Worm (Caenorhabditis elegans): ENCODE results near the gene F29A7.3.

Gene F29A7.3

ce11 chrII:2747956-2748621 is 5.0 kb upstream of the F29A7.3 start (continued):
- TF ChIP-seq hif-1 (tag; optimal IDR thresholded peaks at IDR 0.05) (peak in 1 of 2 experiments; percentile 33), F49E8.2 (tag; optimal IDR thresholded peaks at IDR 0.05; ENCODE audit: borderline replicate concordance) (no peak), lin-29 (GFP tag; IDR thresholded peaks at IDR 0.05) (no peak), mxl-3 (GFP tag; optimal IDR thresholded peaks at IDR 0.05) (no peak)

DNA sequence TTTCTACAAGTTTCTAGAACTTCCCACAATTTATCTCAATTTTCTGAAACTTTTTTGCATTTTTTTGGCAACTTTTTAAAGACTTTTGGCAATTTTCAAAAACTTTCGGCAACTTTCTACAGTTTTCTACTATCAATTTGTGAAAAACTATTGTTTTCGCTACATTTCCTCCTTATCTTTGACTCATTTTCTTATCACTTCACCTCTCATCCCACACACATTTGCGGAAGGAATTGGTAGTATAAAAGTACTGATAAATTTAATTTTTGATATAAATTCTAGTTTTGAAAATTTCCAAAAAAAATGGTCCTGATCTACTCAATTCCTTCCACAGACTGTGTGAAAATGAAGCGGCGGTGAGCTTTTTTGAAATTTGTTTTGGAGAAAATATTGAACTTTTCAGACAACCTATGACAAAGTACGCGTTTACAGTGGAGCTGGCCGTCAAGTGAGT is 3.5 kb upstream of the F29A7.3 start, which contains the start of gene F29A7.4:
Gene F29A7.4, plus strand, starts transcription at position 404 of the 454 bp plus-strand sequence.
- TF ChIP-seq zfp-3 (GFP tag; conservative IDR thresholded peaks at IDR 0.05), result no peak
- no peak for TF ChIP-seq daf-16 (GFP tag; optimal IDR thresholded peaks at IDR 0.05)
- peak; percentile 49 for TF ChIP-seq daf-16 (tag; optimal IDR thresholded peaks at IDR 0.05)
- TF ChIP-seq nhr-28 (tag; optimal IDR thresholded peaks at IDR 0.05), result peak; percentile 74
- peak; percentile 18 for TF ChIP-seq pqm-1 (tag; optimal IDR thresholded peaks at IDR 0.05)

DNA sequence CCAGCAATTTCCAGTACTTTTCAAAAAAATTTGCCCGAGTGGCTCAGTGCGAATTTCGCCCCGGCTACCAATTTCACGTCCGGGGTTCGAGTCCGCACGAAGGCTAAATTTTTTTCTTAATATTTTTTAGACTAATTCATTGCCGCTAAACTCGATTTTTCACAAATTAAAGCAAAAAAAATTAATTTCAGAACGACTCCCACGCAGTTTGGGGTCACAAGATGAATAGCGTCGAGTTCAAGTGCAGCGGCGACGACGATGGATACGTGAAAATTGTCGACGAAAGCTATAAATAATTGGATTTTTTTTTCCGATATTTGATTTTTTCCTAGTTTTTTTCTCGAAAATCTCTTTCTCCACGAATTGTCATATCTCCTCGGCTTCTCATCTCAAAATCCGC is 1.8 kb upstream of the F29A7.3 start:
- no peak for TF ChIP-seq daf-16 (GFP tag; optimal IDR thresholded peaks at IDR 0.05)
- peak; percentile 28 for TF ChIP-seq daf-16 (tag; optimal IDR thresholded peaks at IDR 0.05)
- TF ChIP-seq lin-38 (GFP tag; IDR thresholded peaks at IDR 0.05), result peak; percentile 73
- TF ChIP-seq nhr-111 (GFP tag; optimal IDR thresholded peaks at IDR 0.05), result no peak

DNA sequence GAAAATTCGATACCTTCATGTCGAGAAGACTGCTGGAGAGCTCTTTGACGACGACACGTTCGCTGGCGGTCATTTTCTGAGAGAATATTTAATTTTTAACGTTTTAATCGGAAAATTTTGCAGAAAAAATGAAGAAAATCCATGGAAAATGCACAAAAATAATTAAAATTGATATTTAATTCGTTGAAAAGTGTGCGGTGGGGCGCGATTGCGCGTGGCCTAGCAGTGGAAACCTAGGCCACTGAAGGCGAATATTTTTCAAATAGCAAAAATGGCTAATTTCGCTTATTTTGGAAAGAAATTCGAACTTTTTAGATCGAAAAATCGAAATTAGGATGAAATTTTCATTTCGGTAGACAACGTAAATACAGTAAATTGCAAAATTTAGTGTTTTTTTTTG is 563 bp upstream of the F29A7.3 start, which contains the start of gene F29A7.6:
Gene F29A7.6, minus strand, starts transcription at position 76 of the 400 bp plus-strand sequence.
- TF ChIP-seq mes-2 (tag; optimal IDR thresholded peaks at IDR 0.05; ENCODE audit: poor library complexity, severe bottlenecking), result peak; percentile 97
- no peak for TF ChIP-seq skn-1 (tag; optimal IDR thresholded peaks at IDR 0.05)
- TF ChIP-seq nhr-42 (GFP tag; IDR thresholded peaks at IDR 0.05), result no peak
- peak; percentile 50; the same call in 1 of the 2 replicates for TF ChIP-seq dmd-6 (GFP tag; IDR thresholded peaks at IDR 0.05)
- peak; percentile 12 for TF ChIP-seq nhr-28 (tag; optimal IDR thresholded peaks at IDR 0.05)
- TF ChIP-seq F49E8.2 (tag; optimal IDR thresholded peaks at IDR 0.05; ENCODE audit: borderline replicate concordance), result peak; percentile 10
- TF ChIP-seq daf-8 (GFP tag; IDR thresholded peaks at IDR 0.05), result no peak
- TF ChIP-seq nhr-6 (tag; optimal IDR thresholded peaks at IDR 0.05), result peak; percentile 3
- 0 out of 2 replicates have a peak, but pooled peaks have one; percentile 6 for TF ChIP-seq tra-1 (GFP tag; IDR thresholded peaks at IDR 0.05)
- TF ChIP-seq snpc-4 (tag; optimal IDR thresholded peaks at IDR 0.05), result no peak
- TF ChIP-seq lin-38 (GFP tag; IDR thresholded peaks at IDR 0.05), result peak; percentile 98
- peak in 1 of 2 experiments; percentile 80 for TF ChIP-seq hif-1 (tag; optimal IDR thresholded peaks at IDR 0.05)
- 0 out of 2 replicates have a peak, but pooled peaks have one; percentile 26 for TF ChIP-seq dmd-9 (GFP tag; IDR thresholded peaks at IDR 0.05)
- TF ChIP-seq nhr-11 (tag; optimal IDR thresholded peaks at IDR 0.05), result peak; percentile 10
- TF ChIP-seq dpl-1 (GFP tag; optimal IDR thresholded peaks at IDR 0.05), result peak; percentile 56
- peak; percentile 67; the same call in 1 of the 2 replicates for TF ChIP-seq ZK337.2 (GFP tag; IDR thresholded peaks at IDR 0.05)
- peak; percentile 25 for TF ChIP-seq hlh-11 (tag; optimal IDR thresholded peaks at IDR 0.05)
- peak; percentile 49 for TF ChIP-seq rbr-2 (tag; optimal IDR thresholded peaks at IDR 0.05)
- TF ChIP-seq ztf-11 (tag; optimal IDR thresholded peaks at IDR 0.05), result no peak
- no peak for TF ChIP-seq lin-29 (GFP tag; IDR thresholded peaks at IDR 0.05)
- peak; percentile 69 for TF ChIP-seq unc-130 (GFP tag; optimal IDR thresholded peaks at IDR 0.05)
- no peak for TF ChIP-seq ceh-28 (tag; optimal IDR thresholded peaks at IDR 0.05)

DNA sequence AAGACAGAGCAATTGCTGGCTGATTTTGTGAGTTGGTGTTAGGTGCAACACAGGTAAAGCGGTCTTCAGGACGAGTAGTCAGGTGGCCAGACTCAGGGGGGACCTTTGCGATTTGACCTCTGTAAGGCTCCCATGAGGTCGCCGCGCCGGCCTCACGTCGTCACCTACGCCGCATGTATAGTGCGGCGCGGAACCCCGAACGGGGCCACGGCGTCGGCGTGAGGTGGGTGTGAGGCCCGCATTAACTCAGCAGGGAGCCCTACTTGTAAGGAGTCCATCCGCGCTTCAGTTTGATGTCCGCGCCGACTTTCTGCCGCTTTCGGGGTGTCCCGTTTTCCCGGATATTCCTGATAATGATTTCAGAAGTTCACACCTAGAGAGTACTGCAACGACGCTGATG is 1.5 kb downstream of the F29A7.3 start:
- no peak for TF ChIP-seq nhr-25 (tag; optimal IDR thresholded peaks at IDR 0.05; ENCODE audit: borderline replicate concordance, insufficient read depth)
- TF ChIP-seq set-16 (GFP tag; IDR thresholded peaks at IDR 0.05), result peak; percentile 91
- no peak for TF ChIP-seq madf-5 (GFP tag; IDR thresholded peaks at IDR 0.05)

All from whole organism, L4 larva.